Fruit fly (Drosophila melanogaster): Measurements from ENCODE around the gene CG42637.

Gene CG42637

dm6 chr3L:19793438-19793998 lies at the start of gene CG42637, which contains the start of the genes Gyc76C and SREBP (continued):
- TF ChIP-seq dan (GFP tag; IDR thresholded peaks at IDR 0.05) (no peak), ranshi (GFP tag; IDR thresholded peaks at IDR 0.05) (peak; percentile 46; the same call in 1 of the 2 replicates), CG18476 (GFP tag; optimal IDR thresholded peaks at IDR 0.05) (no peak), hth (optimal IDR thresholded peaks at IDR 0.05) (no peak), salm (tag; optimal IDR thresholded peaks at IDR 0.05) (no peak), ewg (GFP tag; optimal IDR thresholded peaks at IDR 0.05) (peak; percentile 28), CG8290 (GFP tag; optimal IDR thresholded peaks at IDR 0.05) (peak; percentile 55), CG8290 (tag; optimal IDR thresholded peaks at IDR 0.05) (peak in 1 of 2 experiments; percentile 82), Xrp1 (GFP tag; IDR thresholded peaks at IDR 0.05) (no peak), bsh (GFP tag; optimal IDR thresholded peaks at IDR 0.05) (no peak), sob (GFP tag; IDR thresholded peaks at IDR 0.05) (no peak; the same call in 1 of the 2 replicates), odd (GFP tag; optimal IDR thresholded peaks at IDR 0.05) (no peak), esg (GFP tag; conservative IDR thresholded peaks at IDR 0.05) (no peak), btn (GFP tag; optimal IDR thresholded peaks at IDR 0.05) (no peak), CG17359 (tag; optimal IDR thresholded peaks at IDR 0.05) (no peak), cad (GFP tag; optimal IDR thresholded peaks at IDR 0.05) (no peak), CG1603 (tag; optimal IDR thresholded peaks at IDR 0.05) (peak; percentile 66), CG13775 (GFP tag; optimal IDR thresholded peaks at IDR 0.05) (no peak), schlank (tag; optimal IDR thresholded peaks at IDR 0.05) (no peak), Abd-B (GFP tag; optimal IDR thresholded peaks at IDR 0.05) (peak; percentile 47), CG6813 (GFP tag; optimal IDR thresholded peaks at IDR 0.05) (no peak), ato (GFP tag; IDR thresholded peaks at IDR 0.05; ENCODE audit: partially characterized antibody) (no peak; the same call in 1 of the 2 replicates), scrt (GFP tag; optimal IDR thresholded peaks at IDR 0.05) (no peak), Ets65A (GFP tag) (peak; percentile 5), Hand (GFP tag; optimal IDR thresholded peaks at IDR 0.05) (no peak), usp (GFP tag; optimal IDR thresholded peaks at IDR 0.05) (no peak), disco-r (GFP tag; optimal IDR thresholded peaks at IDR 0.05) (no peak), CG11723 (GFP tag; optimal IDR thresholded peaks at IDR 0.05) (no peak), Lim3 (GFP tag; IDR thresholded peaks at IDR 0.05) (no peak), CG17912 (GFP tag; optimal IDR thresholded peaks at IDR 0.05) (no peak), CG43689 (GFP tag; IDR thresholded peaks at IDR 0.05) (no peak), ERR (GFP tag; optimal IDR thresholded peaks at IDR 0.05) (no peak), aop (GFP tag; IDR thresholded peaks at IDR 0.05) (no peak), CG12744 (GFP tag; optimal IDR thresholded peaks at IDR 0.05) (no peak), CG2202 (tag; optimal IDR thresholded peaks at IDR 0.05) (no peak), nmo (GFP tag; optimal IDR thresholded peaks at IDR 0.05) (peak; percentile 40), CG4424 (GFP tag; optimal IDR thresholded peaks at IDR 0.05) (peak; percentile 2), CG17186 (GFP tag; optimal IDR thresholded peaks at IDR 0.05) (peak; percentile 56), da (GFP tag; optimal IDR thresholded peaks at IDR 0.05) (no peak), Fer2 (tag; optimal IDR thresholded peaks at IDR 0.05) (no peak), en (GFP tag; optimal IDR thresholded peaks at IDR 0.05) (no peak), pita (GFP tag; optimal IDR thresholded peaks at IDR 0.05) (peak; percentile 90), slp2 (GFP tag; optimal IDR thresholded peaks at IDR 0.05) (no peak), so (GFP tag; IDR thresholded peaks at IDR 0.05) (no peak; the same call in 2 of the 3 replicates), Deaf1 (tag; optimal IDR thresholded peaks at IDR 0.05) (peak; percentile 34), CG8765 (GFP tag; IDR thresholded peaks at IDR 0.05) (0 out of 2 replicates have a peak, but pooled peaks have one; percentile 10), CG33557 (GFP tag; optimal IDR thresholded peaks at IDR 0.05) (no peak), Sox102F (GFP tag; optimal IDR thresholded peaks at IDR 0.05) (no peak), CG34224 (GFP tag; IDR thresholded peaks at IDR 0.05; ENCODE audit: partially characterized antibody) (peak; percentile 55; the same call in 2 of the 3 replicates), CG14965 (GFP tag; optimal IDR thresholded peaks at IDR 0.05; ENCODE audit: borderline replicate concordance) (no peak), C15 (GFP tag; IDR thresholded peaks at IDR 0.05) (no peak)
